Worm (Caenorhabditis elegans): ENCODE measurements around the gene col-131.

- TF ChIP-seq Y75B8A.6 (GFP tag; IDR thresholded peaks at IDR 0.05) = no peak
- no peak for TF ChIP-seq ceh-20 (GFP tag; IDR thresholded peaks at IDR 0.05)
- TF ChIP-seq ztf-11 (tag; optimal IDR thresholded peaks at IDR 0.05) = no peak
- TF ChIP-seq jun-1 (tag; optimal IDR thresholded peaks at IDR 0.05) = no peak
- no peak for TF ChIP-seq nhr-111 (GFP tag; optimal IDR thresholded peaks at IDR 0.05)
- TF ChIP-seq F26F4.8 (GFP tag; conservative IDR thresholded peaks at IDR 0.05) = no peak
- no peak for TF ChIP-seq tra-1 (GFP tag; IDR thresholded peaks at IDR 0.05)
- no peak for TF ChIP-seq sdz-12 (GFP tag; optimal IDR thresholded peaks at IDR 0.05)
- no peak for TF ChIP-seq mep-1 (tag; optimal IDR thresholded peaks at IDR 0.05)
- no peak for TF ChIP-seq T20F7.1 (GFP tag; optimal IDR thresholded peaks at IDR 0.05)
These were observed 25.6 kb downstream of the col-131 start for ce11 chrIV:13041486-13041885.
